Worm (Caenorhabditis elegans) whole organism, L4 larva: ENCODE results near the gene acs-20.

Source experiments
- F37D6.2 ChIP-seq: sonication (generic microtip); optimal IDR thresholded peaks from 2 replicates; lab custom pipeline; 2016; ENCODE audit warnings: mild to moderate bottlenecking, missing genetic modification characterization, missing compliant biosample characterization
- F44E2.7 ChIP-seq: fragments of 200-800 bp; sonication (Bioruptor generic); IDR thresholded peaks from 2 replicates; pipeline ENCODE4 v2.1.2; 2022; ENCODE audit warnings: missing genetic modification characterization, missing compliant biosample characterization
- ZK546.5 ChIP-seq, 2 experiments: sonication (generic microtip); optimal IDR thresholded peaks; 2 replicates each; lab custom pipeline; 2017; ENCODE audit warnings: missing biosample characterization in 2 of 2, missing genetic modification characterization in 2 of 2
- aha-1 ChIP-seq: fragments of 150-350 bp; peaks from one replicate; lab custom pipeline; 2014; ENCODE audit warnings: missing biosample characterization, missing genetic modification characterization
- aly-2 ChIP-seq: sonication (generic microtip); optimal IDR thresholded peaks from 2 replicates; lab custom pipeline; 2018; ENCODE audit warnings: missing biosample characterization, missing genetic modification characterization
- ama-1 ChIP-seq: fragments of 150-350 bp; optimal IDR thresholded peaks from 2 replicates; lab custom pipeline; 2014; ENCODE audit warnings: inconsistent platforms, mixed read lengths
- ceh-20 ChIP-seq: fragments of 200-800 bp; sonication (Bioruptor generic); IDR thresholded peaks from 2 replicates; pipeline ENCODE4 v1.3.6; 2022; ENCODE audit warnings: missing genetic modification reagents, missing genetic modification characterization, missing compliant biosample characterization
- ceh-28 ChIP-seq: fragments of 150-350 bp; optimal IDR thresholded peaks from 2 replicates; lab custom pipeline; 2014; ENCODE audit warnings: missing biosample characterization, missing genetic modification reagents, missing genetic modification characterization
- ceh-82 ChIP-seq: sonication (generic microtip); optimal IDR thresholded peaks from 2 replicates; lab custom pipeline; 2017; ENCODE audit warnings: missing biosample characterization, missing genetic modification characterization
- ces-1 ChIP-seq: fragments of 150-350 bp; sonication (generic microtip); optimal IDR thresholded peaks from 4 replicates; lab custom pipeline; 2014; ENCODE audit warnings: missing biosample characterization, missing genetic modification reagents, missing genetic modification characterization
- daf-16 ChIP-seq, 3 experiments: sonication (generic microtip); optimal IDR thresholded peaks; 2 replicates each; lab custom pipeline; 2016 to 2017; ENCODE audit warnings: missing genetic modification characterization in 3 of 3, missing genetic modification reagents in 3 of 3, mild to moderate bottlenecking in 2 of 3, missing compliant biosample characterization in 2 of 3, missing biosample characterization in 1 of 3, moderate library complexity in 1 of 3
- daf-8 ChIP-seq: fragments of 200-800 bp; sonication (Bioruptor generic); IDR thresholded peaks from 2 replicates; pipeline ENCODE4 v1.3.6; 2022; ENCODE audit warnings: missing genetic modification characterization, missing compliant biosample characterization
- dmd-6 ChIP-seq: fragments of 200-800 bp; sonication (Bioruptor generic); IDR thresholded peaks from 2 replicates; pipeline ENCODE4 v1.3.6; 2022; ENCODE audit warnings: missing genetic modification reagents, missing genetic modification characterization, missing compliant biosample characterization
- dmd-8 ChIP-seq: fragments of 200-800 bp; sonication (Bioruptor generic); IDR thresholded peaks from 2 replicates; pipeline ENCODE4 v1.3.6; 2022; ENCODE audit warnings: missing genetic modification characterization, missing compliant biosample characterization
- dpl-1 ChIP-seq: fragments of 150-350 bp; optimal IDR thresholded peaks from 2 replicates; lab custom pipeline; 2014; ENCODE audit warnings: missing biosample characterization, missing genetic modification reagents, missing genetic modification characterization
- dve-1 ChIP-seq: sonication (generic microtip); optimal IDR thresholded peaks from 2 replicates; lab custom pipeline; 2017; ENCODE audit warnings: antibody characterized with exemption, mild to moderate bottlenecking, missing genetic modification characterization, missing compliant biosample characterization; ENCODE audit not compliant: insufficient read depth
- egl-27 ChIP-seq: sonication (generic microtip); optimal IDR thresholded peaks from 3 replicates; lab custom pipeline; 2017; ENCODE audit warnings: missing biosample characterization, missing genetic modification reagents, missing genetic modification characterization
- fkh-10 ChIP-seq: fragments of 150-350 bp; optimal IDR thresholded peaks from 2 replicates; lab custom pipeline; 2014; ENCODE audit warnings: missing biosample characterization, missing genetic modification reagents, missing genetic modification characterization
- fos-1 ChIP-seq: fragments of 150-350 bp; optimal IDR thresholded peaks from 2 replicates; lab custom pipeline; 2014; ENCODE audit warnings: missing biosample characterization, missing genetic modification characterization
- hif-1 ChIP-seq, 2 experiments: sonication (generic microtip); optimal IDR thresholded peaks; 2 replicates each; lab custom pipeline; 2016 to 2017; ENCODE audit warnings: missing compliant biosample characterization in 2 of 2, missing genetic modification characterization in 2 of 2, missing genetic modification reagents in 2 of 2, missing genotype in 2 of 2, mild to moderate bottlenecking in 1 of 2
- hlh-11 ChIP-seq: fragments of 200-800 bp; sonication (Bioruptor generic); optimal IDR thresholded peaks from 2 replicates; lab custom pipeline; 2018; ENCODE audit warnings: mild to moderate bottlenecking, missing genetic modification characterization, missing compliant biosample characterization
- madf-9 ChIP-seq: fragments of 200-800 bp; sonication (Bioruptor generic); conservative IDR thresholded peaks from 2 replicates; pipeline ENCODE4 v1.3.6; 2022; ENCODE audit warnings: missing genetic modification reagents, missing genetic modification characterization, missing compliant biosample characterization
- mdt-29 ChIP-seq: fragments of 200-800 bp; sonication (Bioruptor generic); IDR thresholded peaks from 2 replicates; pipeline ENCODE4 v1.3.6; 2022; ENCODE audit warnings: missing genetic modification reagents, missing genetic modification characterization, missing compliant biosample characterization
- nhr-25 ChIP-seq: sonication (generic microtip); optimal IDR thresholded peaks from 2 replicates; lab custom pipeline; 2017; ENCODE audit warnings: missing genetic modification characterization, mild to moderate bottlenecking, missing compliant biosample characterization, antibody characterized with exemption, moderate library complexity, borderline replicate concordance; ENCODE audit not compliant: insufficient read depth
- nhr-28 ChIP-seq: fragments of 150-350 bp; optimal IDR thresholded peaks from 2 replicates; lab custom pipeline; 2014; ENCODE audit warnings: missing biosample characterization, missing genetic modification characterization
- nhr-41 ChIP-seq: fragments of 200-800 bp; sonication (Bioruptor generic); IDR thresholded peaks from 2 replicates; pipeline ENCODE4 v1.3.6; 2022; ENCODE audit warnings: missing genetic modification reagents, missing genetic modification characterization, missing compliant biosample characterization
- nhr-77 ChIP-seq: fragments of 150-350 bp; optimal IDR thresholded peaks from 2 replicates; lab custom pipeline; 2014; ENCODE audit warnings: missing biosample characterization, missing genetic modification characterization
- php-3 ChIP-seq: fragments of 200-800 bp; sonication (Bioruptor generic); IDR thresholded peaks from 2 replicates; pipeline ENCODE4 v1.3.6; 2022; ENCODE audit warnings: missing genetic modification reagents, missing genetic modification characterization, missing compliant biosample characterization
- pqm-1 ChIP-seq: sonication (generic microtip); optimal IDR thresholded peaks from 2 replicates; lab custom pipeline; 2017; ENCODE audit warnings: missing biosample characterization, missing genetic modification characterization
- rbr-2 ChIP-seq: sonication (generic microtip); optimal IDR thresholded peaks from 2 replicates; lab custom pipeline; 2016; ENCODE audit warnings: missing genotype, missing genetic modification characterization, missing compliant biosample characterization
- sdz-12 ChIP-seq: fragments of 200-800 bp; sonication (Bioruptor generic); optimal IDR thresholded peaks from 2 replicates; lab custom pipeline; 2018; ENCODE audit warnings: mild to moderate bottlenecking, missing genetic modification characterization, missing compliant biosample characterization
- set-16 ChIP-seq: fragments of 200-800 bp; sonication (Bioruptor generic); IDR thresholded peaks from 2 replicates; pipeline ENCODE4 v1.3.6; 2022; ENCODE audit warnings: missing genetic modification reagents, missing genetic modification characterization, missing compliant biosample characterization
- snpc-1.2 ChIP-seq: fragments of 200-800 bp; sonication (Bioruptor generic); IDR thresholded peaks from 2 replicates; pipeline ENCODE4 v1.3.6; 2022; ENCODE audit warnings: missing genetic modification reagents, missing genetic modification characterization, missing compliant biosample characterization
- unc-39 ChIP-seq: sonication (generic microtip); optimal IDR thresholded peaks from 2 replicates; lab custom pipeline; 2017; ENCODE audit warnings: missing biosample characterization, missing genetic modification characterization
- zfp-2 ChIP-seq: sonication (generic microtip); optimal IDR thresholded peaks from 2 replicates; lab custom pipeline; 2016; ENCODE audit warnings: mild to moderate bottlenecking, missing genetic modification characterization, missing compliant biosample characterization
- zip-11 ChIP-seq: fragments of 200-800 bp; sonication (Bioruptor generic); IDR thresholded peaks from 2 replicates; pipeline ENCODE4 v1.3.6; 2022; ENCODE audit warnings: missing genetic modification characterization, missing compliant biosample characterization
- ztf-11 ChIP-seq: fragments of 150-350 bp; optimal IDR thresholded peaks from 2 replicates; lab custom pipeline; 2014; ENCODE audit warnings: missing biosample characterization, missing genetic modification characterization

The acs-20 gene

DNA sequence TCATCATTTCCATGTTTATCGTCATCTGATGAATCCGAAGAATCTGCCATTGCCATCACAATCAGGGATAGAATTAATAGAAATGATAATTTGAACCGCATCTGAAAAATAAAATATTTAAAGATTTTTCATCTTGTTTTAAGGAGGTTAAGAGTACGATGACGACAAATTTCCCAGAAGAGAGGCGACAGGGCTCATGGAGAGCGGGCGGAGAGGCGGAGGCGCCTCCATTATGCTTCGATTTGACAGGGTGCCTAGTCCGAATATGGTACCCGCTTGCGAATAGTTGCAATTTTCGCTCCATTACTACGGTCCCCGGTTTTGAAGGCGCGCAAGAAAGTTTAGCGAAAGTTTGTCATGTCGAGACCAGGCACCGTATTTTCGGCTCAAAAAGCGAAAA, 13.4 kb downstream of the acs-20 start, which contains the start of gene F28D1.6:
Gene F28D1.6 (minus strand): TSS at position 101 of the 400 bp plus-strand sequence.
- TF ChIP-seq set-16 (GFP tag; lab: Robert Waterston, UW) (0 out of 2 replicates have a peak, but pooled peaks have one; percentile 6), daf-16 (GFP tag; optimal IDR thresholded peaks at IDR 0.05; lab: Kevin White, UChicago) (no peak), daf-16 (tag; optimal IDR thresholded peaks at IDR 0.05; lab: Kevin White, UChicago) (no peak)

DNA sequence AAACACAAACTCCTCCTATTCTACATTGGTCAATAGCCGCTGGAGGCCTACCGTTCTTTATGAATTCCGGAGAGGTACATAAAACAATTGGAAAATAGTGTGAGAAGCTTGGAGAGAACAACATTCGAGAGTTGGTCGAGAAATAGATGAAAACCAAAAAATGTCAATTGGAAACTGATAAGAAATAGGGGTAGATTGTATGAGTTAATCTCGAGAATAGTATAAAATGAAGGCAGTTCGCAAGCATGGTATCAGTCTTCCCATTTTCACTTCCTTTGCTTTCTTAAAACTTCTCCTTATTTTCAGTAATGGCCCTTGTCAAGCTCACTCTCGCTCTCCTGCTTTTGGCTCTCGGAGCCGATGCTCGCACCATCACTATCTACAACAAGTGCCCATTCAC, 15.6 kb downstream of the acs-20 start, which contains the start of gene thn-2:
Gene thn-2 (plus strand): TSS at position 307 of the 400 bp plus-strand sequence.
- TF ChIP-seq dmd-6 (peak; percentile 60), madf-9 (GFP tag; lab: Robert Waterston, UW) (no peak), fos-1 (tag; lab: Kevin White, UChicago) (no peak), daf-8 (GFP tag; lab: Robert Waterston, UW) (no peak), hlh-11 (tag; lab: Kevin White, UChicago) (no peak), rbr-2 (tag; lab: Kevin White, UChicago) (no peak), ceh-20 (GFP tag; lab: Robert Waterston, UW) (no peak), fkh-10 (GFP tag; lab: Kevin White, UChicago) (no peak)

DNA sequence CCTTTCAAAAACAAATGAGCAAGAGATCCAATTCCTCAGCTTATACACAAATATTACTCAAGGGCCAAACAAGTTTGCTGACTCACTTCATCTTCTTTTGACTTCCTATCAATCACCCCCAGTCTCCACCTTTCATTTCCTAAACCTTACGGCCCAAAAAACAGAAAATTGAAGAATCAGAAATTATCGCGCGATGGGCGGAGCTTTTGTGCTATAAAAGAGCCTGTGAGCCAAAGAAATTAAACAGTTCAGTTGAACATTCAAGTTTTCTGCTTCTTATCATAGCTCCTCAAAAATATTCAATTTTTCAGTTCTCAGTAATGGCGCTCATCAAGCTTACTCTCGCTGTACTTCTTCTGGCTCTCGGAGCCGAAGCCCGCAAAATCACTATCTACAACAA, 18.7 kb downstream of the acs-20 start, which contains the start of gene thn-1:
Gene thn-1 (plus strand): TSS at position 301 of the 400 bp plus-strand sequence.
- TF ChIP-seq nhr-41 (GFP tag; lab: Robert Waterston, UW) (no peak), fos-1 (tag; lab: Kevin White, UChicago) (no peak), aly-2 (tag; lab: Kevin White, UChicago) (no peak), ceh-82 (tag; lab: Kevin White, UChicago) (no peak), nhr-25 (no peak), dpl-1 (no peak), F37D6.2 (no peak), ztf-11 (tag; lab: Kevin White, UChicago) (no peak), ceh-28 (no peak), unc-39 (tag; lab: Kevin White, UChicago) (no peak)
- TF ChIP-seq, all 104 proteins: peak for 0

DNA sequence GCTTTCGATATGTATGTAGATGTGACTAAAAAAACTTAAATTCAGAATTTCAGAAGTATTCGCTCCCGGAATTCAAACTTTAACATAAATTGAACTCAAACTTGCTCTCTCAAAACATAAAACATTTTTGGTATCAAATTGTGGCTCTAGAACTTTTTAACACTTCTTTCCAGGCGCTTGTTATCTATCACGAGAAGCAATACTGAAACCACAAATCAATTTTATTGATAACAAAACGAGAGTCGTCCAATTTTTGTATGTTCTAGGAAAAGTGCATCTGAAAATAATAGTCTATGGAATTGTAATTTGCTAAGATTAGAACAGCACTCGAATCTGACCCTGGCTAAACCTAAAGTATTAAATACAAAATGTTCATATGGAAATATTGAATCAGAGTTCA, 19.6 kb downstream of the acs-20 start:
- no peak for TF ChIP-seq F44E2.7 (GFP tag; lab: Robert Waterston, UW)
- TF ChIP-seq ama-1 (lab: Kevin White, UChicago) = no peak
- peak; percentile 58 for TF ChIP-seq dmd-6
- no peak for TF ChIP-seq dpl-1
- peak; percentile 28 for TF ChIP-seq nhr-28 (tag; lab: Kevin White, UChicago)
- no peak for TF ChIP-seq dmd-8
- no peak for TF ChIP-seq nhr-25
- TF ChIP-seq hlh-11 (tag; lab: Kevin White, UChicago) = peak; percentile 43
- TF ChIP-seq ces-1 (GFP tag; lab: Kevin White, UChicago) = no peak
- no peak for TF ChIP-seq unc-39 (tag; lab: Kevin White, UChicago)
- no peak for TF ChIP-seq egl-27 (tag; lab: Kevin White, UChicago)
- TF ChIP-seq daf-16 (GFP tag; optimal IDR thresholded peaks at IDR 0.05; lab: Kevin White, UChicago) = no peak
- TF ChIP-seq daf-16 (tag; optimal IDR thresholded peaks at IDR 0.05; lab: Kevin White, UChicago) = peak; percentile 11
- TF ChIP-seq pqm-1 (tag; lab: Kevin White, UChicago) = peak; percentile 75
- TF ChIP-seq ceh-82 (tag; lab: Kevin White, UChicago) = no peak
- TF ChIP-seq dve-1 (tag; lab: Kevin White, UChicago) = peak; percentile 50
- TF ChIP-seq mdt-29 (GFP tag; lab: Robert Waterston, UW) = no peak
- TF ChIP-seq hif-1 (tag; optimal IDR thresholded peaks at IDR 0.05; lab: Kevin White, UChicago) = no peak
- TF ChIP-seq snpc-1.2 (GFP tag; lab: Robert Waterston, UW) = no peak
- no peak for TF ChIP-seq zip-11 (GFP tag; lab: Robert Waterston, UW)
- TF ChIP-seq zfp-2 = no peak
- no peak for TF ChIP-seq sdz-12 (GFP tag; lab: Kevin White, UChicago)
- no peak for TF ChIP-seq nhr-77
- TF ChIP-seq aha-1 (tag; lab: Kevin White, UChicago) = peak; percentile 48
- no peak for TF ChIP-seq rbr-2 (tag; lab: Kevin White, UChicago)
- no peak for TF ChIP-seq ceh-20 (GFP tag; lab: Robert Waterston, UW)
- TF ChIP-seq madf-9 (GFP tag; lab: Robert Waterston, UW) = no peak
- peak; percentile 52; the same call in 1 of the 2 replicates for TF ChIP-seq php-3
- no peak for TF ChIP-seq ZK546.5 (tag; optimal IDR thresholded peaks at IDR 0.05; lab: Kevin White, UChicago)
